Worm (Caenorhabditis elegans) whole organism, late embryonic: ENCODE results near the gene oig-3.

Experiments used
- C38D4.7 ChIP-seq: fragments of 200-800 bp; sonication (Bioruptor generic); optimal IDR thresholded peaks from 2 replicates; lab custom pipeline; 2018; ENCODE audit warnings: mild to moderate bottlenecking, missing genetic modification characterization, moderate library complexity, missing compliant biosample characterization
- T23F11.4 ChIP-seq: fragments of 200-800 bp; sonication (Bioruptor generic); optimal IDR thresholded peaks from 2 replicates; lab custom pipeline; 2018; ENCODE audit warnings: mild to moderate bottlenecking, missing genetic modification characterization, missing compliant biosample characterization
- Y22D7AL.16 ChIP-seq: sonication (generic microtip); optimal IDR thresholded peaks from 2 replicates; lab custom pipeline; 2016; ENCODE audit warnings: missing genetic modification characterization, missing compliant biosample characterization
- ama-1 ChIP-seq: fragments of 150-350 bp; optimal IDR thresholded peaks from 2 replicates; lab custom pipeline; 2014
- ceh-48 ChIP-seq: sonication (generic microtip); optimal IDR thresholded peaks from 2 replicates; lab custom pipeline; 2016; ENCODE audit warnings: missing genetic modification characterization, inconsistent platforms, missing compliant biosample characterization
- eyg-1 ChIP-seq: sonication (generic microtip); optimal IDR thresholded peaks from 2 replicates; lab custom pipeline; 2016; ENCODE audit warnings: missing genotype, missing genetic modification characterization, missing compliant biosample characterization
- hlh-15 ChIP-seq: sonication (generic microtip); optimal IDR thresholded peaks from 2 replicates; lab custom pipeline; 2016; ENCODE audit warnings: missing genetic modification characterization, missing compliant biosample characterization
- nhr-232 ChIP-seq: sonication (generic microtip); optimal IDR thresholded peaks from 2 replicates; lab custom pipeline; 2016; ENCODE audit warnings: missing genetic modification characterization, missing compliant biosample characterization
- pax-1 ChIP-seq: fragments of 150-350 bp; optimal IDR thresholded peaks from 2 replicates; lab custom pipeline; 2014; ENCODE audit warnings: missing biosample characterization, missing genetic modification characterization
- pha-4 ChIP-seq: fragments of 150-350 bp; optimal IDR thresholded peaks from 2 replicates; lab custom pipeline; 2018; ENCODE audit warnings: missing biosample characterization, missing genetic modification reagents, missing genetic modification characterization
- unc-86 ChIP-seq: sonication (generic microtip); optimal IDR thresholded peaks from 2 replicates; lab custom pipeline; 2016; ENCODE audit warnings: missing genetic modification characterization, missing compliant biosample characterization

- no peak for TF ChIP-seq pha-4 (tag; lab: Kevin White, UChicago)
- TF ChIP-seq eyg-1 (tag; lab: Kevin White, UChicago) = no peak
- no peak for TF ChIP-seq hlh-15 (tag; lab: Kevin White, UChicago)
- TF ChIP-seq pax-1 (tag; lab: Kevin White, UChicago) = no peak
- TF ChIP-seq ceh-48 (tag; lab: Kevin White, UChicago) = no peak
- no peak for TF ChIP-seq T23F11.4 (GFP tag; lab: Kevin White, UChicago)
- no peak for TF ChIP-seq Y22D7AL.16 (tag; lab: Kevin White, UChicago)
- TF ChIP-seq unc-86 (tag; lab: Kevin White, UChicago) = no peak
- TF ChIP-seq C38D4.7 = no peak
- TF ChIP-seq ama-1 (lab: Kevin White, UChicago) = no peak
- TF ChIP-seq nhr-232 (tag; lab: Kevin White, UChicago) = no peak
Observed at ce11 chrV:14684359-14685312, 44.8 kb upstream of the oig-3 start, which contains the start of gene hsp-90.
